Fruit fly (Drosophila melanogaster) S2 (cell line): ENCODE measurements around the gene Cpr30B.

Experiments used
- CG8478 ChIP-seq: fragments of >200 bp; optimal IDR thresholded peaks from 2 replicates; lab custom pipeline; 2018
- CTCF ChIP-seq, 2 experiments: fragments of >200 bp; optimal IDR thresholded peaks; 2 replicates each; lab custom pipeline; 2018

DNA sequence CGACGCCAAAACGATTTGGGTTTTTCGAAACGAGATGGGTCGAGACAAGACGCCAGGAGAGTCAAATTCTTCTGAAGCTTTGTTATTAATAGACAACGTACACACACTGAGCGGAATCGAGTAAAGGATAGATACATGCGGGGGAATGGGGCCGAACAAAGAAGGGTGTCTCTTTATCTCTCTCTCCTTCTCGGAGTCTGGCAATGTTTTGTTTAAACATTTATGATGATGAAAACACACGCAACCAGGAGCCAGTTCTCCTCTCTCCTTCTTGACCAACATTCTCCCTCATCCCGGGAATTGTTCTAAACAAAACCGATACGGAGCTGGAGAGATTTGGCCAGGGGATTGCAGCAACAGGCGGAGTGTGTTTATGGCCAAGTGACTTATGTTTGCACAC, 15.2 kb downstream of the Cpr30B start:
- TF ChIP-seq CG8478 (lab: Kevin White, UChicago) = no peak
- no peak for TF ChIP-seq CTCF (optimal IDR thresholded peaks at IDR 0.05; lab: Kevin White, UChicago)
